Fruit fly (Drosophila melanogaster) whole organism, larva: ENCODE results near the gene RpL30.

Experiments used
- noc ChIP-seq: fragments of 200-800 bp; sonication (Bioruptor generic); optimal IDR thresholded peaks from 3 replicates; lab custom pipeline; 2019; ENCODE audit warnings: missing biosample characterization, mild to moderate bottlenecking, missing genetic modification characterization, moderate library complexity

RpL30 gene

dm6 chr2L:18981947-18982579 lies 27.0 kb downstream of the RpL30 start:
- no peak for TF ChIP-seq noc

- TF ChIP-seq noc, result no peak
Observed at dm6 chr2L:18981484-18981883, 27.6 kb downstream of the RpL30 start.

dm6 chr2L:18980982-18981381 lies 28.1 kb downstream of the RpL30 start:
- TF ChIP-seq noc, result no peak

- TF ChIP-seq noc, result no peak
Observed at dm6 chr2L:18979407-18979806, 29.7 kb downstream of the RpL30 start.

- TF ChIP-seq noc, result no peak
Observed at dm6 chr2L:18978923-18979322, 30.2 kb downstream of the RpL30 start.

- no peak for TF ChIP-seq noc
Observed at dm6 chr2L:18976749-18977148, 32.4 kb downstream of the RpL30 start.

dm6 chr2L:18974063-18974779 lies 34.9 kb downstream of the RpL30 start, which contains the start of the genes L2HGDH and CG10431:
Gene L2HGDH, minus strand, starts transcription at chr2L:18974448.
Gene CG10431, plus strand, starts transcription at chr2L:18974710.
- peak; percentile 78 for TF ChIP-seq noc

- no peak for TF ChIP-seq noc
Observed at dm6 chr2L:18968370-18969105, 40.6 kb downstream of the RpL30 start, which contains the start of the genes Nak and Tango6. Gene Nak, minus strand, starts transcription at chr2L:18968744. Gene Tango6, plus strand, starts transcription at chr2L:18969028.

- no peak for TF ChIP-seq noc
Observed at dm6 chr2L:18967897-18968296, 41.2 kb downstream of the RpL30 start.

dm6 chr2L:18966844-18967243 lies 42.3 kb downstream of the RpL30 start:
- TF ChIP-seq noc, result peak; percentile 60

dm6 chr2L:18966214-18966556 lies 42.9 kb downstream of the RpL30 start:
- peak; percentile 69 for TF ChIP-seq noc

dm6 chr2L:18965367-18966213 lies 43.5 kb downstream of the RpL30 start:
- TF ChIP-seq noc, result peak; percentile 77
